Fruit fly (Drosophila melanogaster): ENCODE data around the gene CG5641.

DNA sequence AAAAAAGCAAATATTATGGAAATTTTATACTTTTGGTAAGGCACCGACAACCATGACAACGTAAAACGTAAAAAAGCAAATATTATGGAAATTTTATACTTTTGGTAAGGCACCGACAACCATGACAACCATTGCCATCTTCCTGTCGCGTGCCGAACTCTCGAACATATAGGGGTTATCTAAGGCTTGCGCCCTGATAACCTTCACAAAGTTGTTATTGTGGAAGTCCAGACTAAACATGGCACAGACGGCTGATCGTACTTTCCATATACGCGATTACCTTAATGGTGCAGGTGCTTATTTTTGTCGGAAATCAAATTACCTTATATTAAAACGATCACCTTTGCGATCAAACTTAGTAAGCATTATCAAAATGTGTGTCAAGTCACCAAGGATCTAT is 16.4 kb upstream of the CG5641 start:
- TF ChIP-seq Mnt (GFP tag; optimal IDR thresholded peaks at IDR 0.05) = no peak
- no peak for TF ChIP-seq CG5204 (GFP tag; optimal IDR thresholded peaks at IDR 0.05)
- TF ChIP-seq pad (GFP tag; optimal IDR thresholded peaks at IDR 0.05) = no peak
- TF ChIP-seq CG1620 (GFP tag; optimal IDR thresholded peaks at IDR 0.05) = no peak
- TF ChIP-seq CG7045 (GFP tag; optimal IDR thresholded peaks at IDR 0.05) = no peak
- no peak for TF ChIP-seq bab1 (GFP tag; optimal IDR thresholded peaks at IDR 0.05)
- TF ChIP-seq CG12768 (GFP tag; optimal IDR thresholded peaks at IDR 0.05) = no peak
- TF ChIP-seq kay (GFP tag; ENCODE audit: borderline replicate concordance) = no peak
